Worm (Caenorhabditis elegans): ENCODE data around the gene CD4.1.

- TF ChIP-seq ztf-29 (GFP tag; IDR thresholded peaks at IDR 0.05) (no peak), ztf-23 (GFP tag; IDR thresholded peaks at IDR 0.05) (no peak), klf-2 (GFP tag; conservative IDR thresholded peaks at IDR 0.05) (no peak), tab-1 (GFP tag; IDR thresholded peaks at IDR 0.05) (no peak), ref-1 (GFP tag; conservative IDR thresholded peaks at IDR 0.05) (no peak), cog-1 (tag; optimal IDR thresholded peaks at IDR 0.05) (no peak), flt-1 (GFP tag; IDR thresholded peaks at IDR 0.05) (no peak), med-1 (GFP tag; optimal IDR thresholded peaks at IDR 0.05; ENCODE audit: insufficient read depth) (no peak), T22C8.4 (GFP tag; IDR thresholded peaks at IDR 0.05) (no peak)
These were observed 23.5 kb upstream of the CD4.1 start for ce11 chrV:5582860-5583259.
